Worm (Caenorhabditis elegans): Measurements from ENCODE around the gene abu-6.

- TF ChIP-seq W03F9.2 (tag; optimal IDR thresholded peaks at IDR 0.05) (no peak), dao-5 (tag; optimal IDR thresholded peaks at IDR 0.05) (no peak)
These were observed 36.5 kb upstream of the abu-6 start, which contains the start of gene Y47A7.2 for ce11 chrV:5198240-5198639.
